Worm (Caenorhabditis elegans) whole organism, L4 larva: ENCODE measurements around the gene nhr-176.

ENCODE experiments used
- ZK546.5 ChIP-seq, 2 experiments: sonication (generic microtip); optimal IDR thresholded peaks; 2 replicates each; lab custom pipeline; 2017; ENCODE audit warnings: missing biosample characterization in 2 of 2, missing genetic modification characterization in 2 of 2
- ama-1 ChIP-seq: fragments of 150-350 bp; optimal IDR thresholded peaks from 2 replicates; lab custom pipeline; 2014; ENCODE audit warnings: inconsistent platforms, mixed read lengths
- mxl-3 ChIP-seq: fragments of 200-800 bp; sonication (Bioruptor generic); optimal IDR thresholded peaks from 2 replicates; lab custom pipeline; 2018; ENCODE audit warnings: mild to moderate bottlenecking, missing genetic modification characterization, missing compliant biosample characterization
- nhr-76 ChIP-seq: fragments of 150-350 bp; optimal IDR thresholded peaks from 2 replicates; lab custom pipeline; 2014; ENCODE audit warnings: missing biosample characterization, missing genetic modification characterization
- nhr-77 ChIP-seq: fragments of 150-350 bp; optimal IDR thresholded peaks from 2 replicates; lab custom pipeline; 2014; ENCODE audit warnings: missing biosample characterization, missing genetic modification characterization
- pqm-1 ChIP-seq: sonication (generic microtip); optimal IDR thresholded peaks from 2 replicates; lab custom pipeline; 2017; ENCODE audit warnings: missing biosample characterization, missing genetic modification characterization
- unc-130 ChIP-seq: sonication (generic microtip); optimal IDR thresholded peaks from 2 replicates; lab custom pipeline; 2016; ENCODE audit warnings: missing genetic modification reagents, missing genetic modification characterization, missing compliant biosample characterization

- TF ChIP-seq unc-130 = no peak
- no peak for TF ChIP-seq ama-1 (lab: Kevin White, UChicago)
- no peak for TF ChIP-seq pqm-1 (tag; lab: Kevin White, UChicago)
- TF ChIP-seq mxl-3 (GFP tag; lab: Kevin White, UChicago) = no peak
- TF ChIP-seq nhr-76 (tag; lab: Kevin White, UChicago) = no peak
- no peak for TF ChIP-seq ZK546.5 (tag; optimal IDR thresholded peaks at IDR 0.05; lab: Kevin White, UChicago)
- TF ChIP-seq nhr-77 (tag; lab: Kevin White, UChicago) = no peak
Observed at ce11 chrV:16031571-16031970, 39.6 kb upstream of the nhr-176 start, which contains the start of gene T10C6.7.
